Fruit fly (Drosophila melanogaster) whole organism, embryonic: ENCODE measurements around the gene CG8892.

ENCODE experiments used
- Ada2b ChIP-seq: fragments of 200-800 bp; sonication (Bioruptor generic); IDR thresholded peaks from 2 replicates; pipeline ENCODE4 v1.3.6; 2022; ENCODE audit warnings: missing biosample characterization, missing genetic modification characterization
- B-H1 ChIP-seq: fragments of 200-800 bp; sonication (Bioruptor generic); IDR thresholded peaks from 3 replicates; pipeline ENCODE4 v1.3.6; 2022; ENCODE audit warnings: missing biosample characterization, missing genetic modification characterization
- CG10959 ChIP-seq: fragments of 200-800 bp; sonication (Bioruptor generic); IDR thresholded peaks from 2 replicates; pipeline ENCODE4 v1.3.6; 2022; ENCODE audit warnings: missing biosample characterization, missing genetic modification characterization
- CG12769 ChIP-seq: fragments of 200-800 bp; sonication (Bioruptor generic); optimal IDR thresholded peaks from 2 replicates; lab custom pipeline; 2019; ENCODE audit warnings: missing biosample characterization, mild to moderate bottlenecking, missing genetic modification characterization, moderate library complexity
- CG14441 ChIP-seq: fragments of 200-800 bp; sonication (Bioruptor generic); IDR thresholded peaks from 2 replicates; pipeline ENCODE4 v1.3.6; 2022; ENCODE audit warnings: missing biosample characterization, missing genetic modification characterization
- CG15269 ChIP-seq: fragments of 200-800 bp; sonication (Bioruptor generic); optimal IDR thresholded peaks from 2 replicates; lab custom pipeline; 2018; ENCODE audit warnings: missing biosample characterization, mild to moderate bottlenecking, missing genetic modification characterization, moderate library complexity
- CG17829 ChIP-seq: fragments of 200-800 bp; optimal IDR thresholded peaks from 2 replicates; lab custom pipeline; 2019; ENCODE audit warnings: missing biosample characterization, mild to moderate bottlenecking, missing genetic modification characterization, moderate library complexity
- CG2120 ChIP-seq: fragments of 200-800 bp; sonication (Bioruptor generic); optimal IDR thresholded peaks from 3 replicates; lab custom pipeline; 2016; ENCODE audit warnings: missing biosample characterization, missing genetic modification characterization
- CG2889 ChIP-seq: fragments of 200-800 bp; sonication (Bioruptor generic); IDR thresholded peaks from 3 replicates; pipeline ENCODE4 v1.3.6; 2022; ENCODE audit warnings: missing biosample characterization, missing genetic modification characterization
- CG30403 ChIP-seq: fragments of 200-800 bp; sonication (Bioruptor generic); optimal IDR thresholded peaks from 3 replicates; lab custom pipeline; 2016; ENCODE audit warnings: missing biosample characterization, missing genetic modification characterization
- CG5245 ChIP-seq: fragments of 200-800 bp; sonication (Bioruptor generic); optimal IDR thresholded peaks from 3 replicates; lab custom pipeline; 2016; ENCODE audit warnings: missing biosample characterization, missing genetic modification characterization
- CG7271 ChIP-seq: fragments of 200-800 bp; sonication (Bioruptor generic); optimal IDR thresholded peaks from 2 replicates; lab custom pipeline; 2018; ENCODE audit warnings: missing biosample characterization, mild to moderate bottlenecking, missing genetic modification characterization, moderate library complexity
- CG7839 ChIP-seq: fragments of 200-800 bp; sonication (Bioruptor generic); optimal IDR thresholded peaks from 3 replicates; lab custom pipeline; 2018; ENCODE audit warnings: missing biosample characterization, mild to moderate bottlenecking, missing genetic modification characterization, moderate library complexity
- CG8089 ChIP-seq: fragments of 200-800 bp; sonication (Bioruptor generic); optimal IDR thresholded peaks from 3 replicates; lab custom pipeline; 2016; ENCODE audit warnings: missing biosample characterization, missing genetic modification characterization
- CG8290 ChIP-seq, 3 experiments: fragments of 200-800 bp; sonication (Bioruptor generic); optimal IDR thresholded peaks; 2 replicates each; lab custom pipeline; 2016 to 2019; ENCODE audit warnings: missing biosample characterization in 3 of 3, missing genetic modification characterization in 3 of 3, mild to moderate bottlenecking in 2 of 3, moderate library complexity in 1 of 3
- Chrac-16 ChIP-seq: fragments of 200-800 bp; sonication (Bioruptor generic); optimal IDR thresholded peaks from 3 replicates; lab custom pipeline; 2016; ENCODE audit warnings: missing biosample characterization, missing genetic modification characterization
- Deaf1 ChIP-seq: fragments of 200-800 bp; optimal IDR thresholded peaks from 3 replicates; lab custom pipeline; 2019; ENCODE audit warnings: missing biosample characterization, mild to moderate bottlenecking, missing genetic modification characterization, moderate library complexity
- Dek ChIP-seq: fragments of 200-800 bp; sonication (Bioruptor generic); optimal IDR thresholded peaks from 3 replicates; lab custom pipeline; 2019; ENCODE audit warnings: missing biosample characterization, mild to moderate bottlenecking, missing genetic modification characterization, moderate library complexity
- Dip3 ChIP-seq: fragments of 200-800 bp; sonication (Bioruptor generic); optimal IDR thresholded peaks from 3 replicates; lab custom pipeline; 2016; ENCODE audit warnings: missing biosample characterization, missing genetic modification characterization
- Drgx ChIP-seq: fragments of 200-800 bp; sonication (Bioruptor generic); IDR thresholded peaks from 2 replicates; pipeline ENCODE4 v1.3.6; 2022; ENCODE audit warnings: missing biosample characterization, missing genetic modification characterization
- HmgD ChIP-seq: fragments of 200-800 bp; sonication (Bioruptor generic); optimal IDR thresholded peaks from 3 replicates; lab custom pipeline; 2016; ENCODE audit warnings: missing biosample characterization, missing genetic modification characterization
- Hmx ChIP-seq: fragments of 200-800 bp; sonication (Bioruptor generic); optimal IDR thresholded peaks from 2 replicates; lab custom pipeline; 2016; ENCODE audit warnings: missing biosample characterization, missing genetic modification characterization
- Med ChIP-seq: fragments of 200-800 bp; sonication (Bioruptor generic); peaks from one replicate; lab custom pipeline; 2016; ENCODE audit warnings: missing biosample characterization, missing genetic modification characterization, mild to moderate bottlenecking, inconsistent platforms, moderate library complexity
- Nf-YB ChIP-seq: fragments of 200-800 bp; sonication (Bioruptor generic); optimal IDR thresholded peaks from 3 replicates; lab custom pipeline; 2019; ENCODE audit warnings: missing biosample characterization, mild to moderate bottlenecking, missing genetic modification characterization, moderate library complexity
- Ravus ChIP-seq: fragments of 200-800 bp; sonication (Bioruptor generic); IDR thresholded peaks from 2 replicates; pipeline ENCODE4 v1.3.6; 2022; ENCODE audit warnings: missing biosample characterization, missing genetic modification characterization
- Sry-β ChIP-seq: fragments of 200-800 bp; sonication (Bioruptor generic); optimal IDR thresholded peaks from 2 replicates; lab custom pipeline; 2018; ENCODE audit warnings: missing biosample characterization, mild to moderate bottlenecking, missing genetic modification characterization, moderate library complexity
- ac ChIP-seq: fragments of 200-800 bp; sonication (Bioruptor generic); optimal IDR thresholded peaks from 3 replicates; lab custom pipeline; 2017; ENCODE audit warnings: missing biosample characterization, mild to moderate bottlenecking, missing genetic modification characterization
- bigmax ChIP-seq: fragments of 200-800 bp; sonication (Bioruptor generic); optimal IDR thresholded peaks from 2 replicates; lab custom pipeline; 2018; ENCODE audit warnings: missing biosample characterization, mild to moderate bottlenecking, missing genetic modification characterization
- da ChIP-seq: fragments of 200-800 bp; sonication (Bioruptor generic); optimal IDR thresholded peaks from 2 replicates; lab custom pipeline; 2016; ENCODE audit warnings: missing biosample characterization, missing genetic modification characterization
- disco-r ChIP-seq: fragments of 200-800 bp; sonication (Bioruptor generic); optimal IDR thresholded peaks from 2 replicates; lab custom pipeline; 2016; ENCODE audit warnings: missing biosample characterization, missing genetic modification characterization
- fd64A ChIP-seq: fragments of 200-800 bp; sonication (Bioruptor generic); optimal IDR thresholded peaks from 3 replicates; lab custom pipeline; 2018; ENCODE audit warnings: missing biosample characterization, mild to moderate bottlenecking, missing genetic modification characterization
- jigr1 ChIP-seq: fragments of 200-800 bp; sonication (Bioruptor generic); IDR thresholded peaks from 3 replicates; pipeline ENCODE4 v1.3.6; 2022; ENCODE audit warnings: missing biosample characterization, missing genetic modification characterization
- kni ChIP-seq: fragments of 200-800 bp; sonication (Bioruptor generic); optimal IDR thresholded peaks from 3 replicates; lab custom pipeline; 2017; ENCODE audit warnings: mild to moderate bottlenecking, missing biosample characterization, missing genetic modification reagents, missing genetic modification characterization
- lab ChIP-seq: fragments of 200-800 bp; sonication (Bioruptor generic); optimal IDR thresholded peaks from 3 replicates; lab custom pipeline; 2017; ENCODE audit warnings: missing biosample characterization, missing genetic modification characterization, mild to moderate bottlenecking, moderate library complexity, missing genetic modification reagents
- lov ChIP-seq, 2 experiments: fragments of 200-800 bp in 1 of 2; fragments of >200 bp in 1 of 2; sonication (Bioruptor generic) in 1 of 2; IDR thresholded peaks in 1 of 2; optimal IDR thresholded peaks in 1 of 2; 2 replicates in 1 of 2; 3 replicates in 1 of 2; pipeline versions ENCODE4 v1.3.6 to Lab custom; 2017 to 2022; ENCODE audit warnings: missing biosample characterization in 1 of 2, missing genetic modification characterization in 1 of 2
- nau ChIP-seq: fragments of 200-800 bp; sonication (Bioruptor generic); optimal IDR thresholded peaks from 3 replicates; lab custom pipeline; 2017; ENCODE audit warnings: missing biosample characterization, mild to moderate bottlenecking, missing genetic modification characterization, missing genetic modification reagents
- psq ChIP-seq: fragments of 200-800 bp; sonication (Bioruptor generic); optimal IDR thresholded peaks from 2 replicates; lab custom pipeline; 2017; ENCODE audit warnings: missing biosample characterization, missing genetic modification characterization
- tin ChIP-seq: fragments of 200-800 bp; sonication (Bioruptor generic); optimal IDR thresholded peaks from 3 replicates; lab custom pipeline; 2016; ENCODE audit warnings: missing biosample characterization, missing genetic modification characterization
- vnd ChIP-seq: fragments of 200-800 bp; sonication (Bioruptor generic); IDR thresholded peaks from 3 replicates; pipeline ENCODE4 v1.3.6; 2022; ENCODE audit warnings: missing biosample characterization, missing genetic modification characterization; ENCODE audit not compliant: partially characterized antibody

CG8892 gene

dm6 chr2L:5009306-5010030 is 28.1 kb upstream of the CG8892 start, which contains the start of gene Rtnl1 (continued):
- TF ChIP-seq Ada2b (GFP tag; lab: Robert Waterston, UW) (no peak), CG7839 (tag; lab: Kevin White, UChicago) (no peak), B-H1 (GFP tag; lab: Robert Waterston, UW) (no peak), vnd (GFP tag; lab: Robert Waterston, UW) (peak; percentile 80), CG2889 (GFP tag; lab: Robert Waterston, UW) (no peak), CG17829 (peak; percentile 68), Drgx (GFP tag; lab: Robert Waterston, UW) (no peak), psq (no peak), jigr1 (GFP tag; lab: Robert Waterston, UW) (no peak), fd64A (GFP tag; lab: Kevin White, UChicago) (no peak), CG30403 (GFP tag; lab: Kevin White, UChicago) (peak; percentile 35), bigmax (no peak), CG8290 (GFP tag; optimal IDR thresholded peaks at IDR 0.05; lab: Kevin White, UChicago) (peak; percentile 51), CG8290 (tag; optimal IDR thresholded peaks at IDR 0.05; lab: Kevin White, UChicago) (peak in 1 of 2 experiments; percentile 88), Deaf1 (tag; lab: Kevin White, UChicago) (peak; percentile 29), disco-r (GFP tag; lab: Kevin White, UChicago) (no peak), CG15269 (tag; lab: Kevin White, UChicago) (no peak), Nf-YB (GFP tag; lab: Kevin White, UChicago) (peak; percentile 21), tin (GFP tag; lab: Kevin White, UChicago) (no peak), Chrac-16 (GFP tag; lab: Kevin White, UChicago) (no peak), CG5245 (GFP tag; lab: Kevin White, UChicago) (no peak), lab (GFP tag; lab: Kevin White, UChicago) (no peak), Hmx (GFP tag; lab: Kevin White, UChicago) (no peak), CG14441 (GFP tag; lab: Robert Waterston, UW) (no peak), ac (GFP tag; lab: Kevin White, UChicago) (no peak), CG12769 (tag; lab: Kevin White, UChicago) (no peak), lov (optimal IDR thresholded peaks at IDR 0.05; lab: Kevin White, UChicago) (no peak), lov (GFP tag; IDR thresholded peaks at IDR 0.05; lab: Robert Waterston, UW) (no peak), CG10959 (GFP tag; lab: Robert Waterston, UW) (no peak), Dip3 (GFP tag; lab: Kevin White, UChicago) (peak; percentile 11), CG2120 (GFP tag; lab: Kevin White, UChicago) (peak; percentile 47), Sry-β (GFP tag; lab: Kevin White, UChicago) (peak; percentile 81), nau (GFP tag; lab: Kevin White, UChicago) (no peak), kni (GFP tag; lab: Kevin White, UChicago) (no peak), HmgD (GFP tag; lab: Kevin White, UChicago) (peak; percentile 88), CG7271 (tag; lab: Kevin White, UChicago) (no peak), Med (GFP tag; lab: Kevin White, UChicago) (peak; percentile 91), da (no peak), Ravus (no peak), CG8089 (GFP tag; lab: Kevin White, UChicago) (no peak), Dek (tag; lab: Kevin White, UChicago) (peak; percentile 57)
